Worm (Caenorhabditis elegans): ENCODE data around the gene M153.5.
A peak's percentile ranks its signal among the peaks of the same experiment; 100 is the strongest.

M153.5 gene

DNA sequence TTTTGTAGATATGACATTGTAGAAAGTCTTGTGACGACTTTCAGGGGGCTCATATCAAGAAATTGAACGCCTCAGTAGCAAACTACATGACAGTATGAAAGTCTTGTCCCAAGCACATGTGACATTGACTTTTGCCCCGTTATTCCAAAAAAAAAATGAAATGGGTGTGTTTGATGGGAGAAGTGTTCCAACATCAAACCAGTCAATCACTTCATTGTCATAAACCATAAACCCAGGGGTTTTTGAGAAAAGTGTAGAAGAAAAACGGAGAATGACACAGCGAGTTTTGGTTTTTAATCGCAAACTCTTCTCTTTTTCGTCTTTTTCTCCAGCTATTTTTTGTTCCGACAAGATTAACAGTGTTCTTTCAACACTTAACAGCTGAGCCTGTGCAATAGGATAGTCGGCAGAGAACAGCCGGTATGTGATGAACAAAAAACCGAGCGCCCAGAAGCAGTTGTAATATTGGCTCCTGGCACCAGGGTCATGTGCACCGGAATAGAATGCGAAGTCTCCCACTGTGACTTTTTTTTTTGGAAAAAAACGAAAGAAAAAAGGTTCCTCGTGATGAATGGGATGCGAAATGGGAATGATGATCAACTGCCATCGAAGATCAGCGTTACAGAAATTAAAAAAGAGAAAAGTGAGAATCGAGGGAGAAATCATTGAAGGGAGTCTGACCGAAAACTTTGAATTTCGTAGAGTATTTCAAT, 42.2 kb downstream of the M153.5 start (continued):
- no peak for TF ChIP-seq duxl-1 (tag; optimal IDR thresholded peaks at IDR 0.05; ENCODE audit: poor library complexity)
- TF ChIP-seq hlh-11 (tag; optimal IDR thresholded peaks at IDR 0.05): peak; percentile 87
- TF ChIP-seq lsy-2 (tag; optimal IDR thresholded peaks at IDR 0.05): peak in 1 of 2 experiments; percentile 9
- no peak for TF ChIP-seq ztf-7 (tag; optimal IDR thresholded peaks at IDR 0.05)
- TF ChIP-seq aly-2 (tag; optimal IDR thresholded peaks at IDR 0.05): no peak
- no peak for TF ChIP-seq lin-13 (GFP tag; optimal IDR thresholded peaks at IDR 0.05)

DNA sequence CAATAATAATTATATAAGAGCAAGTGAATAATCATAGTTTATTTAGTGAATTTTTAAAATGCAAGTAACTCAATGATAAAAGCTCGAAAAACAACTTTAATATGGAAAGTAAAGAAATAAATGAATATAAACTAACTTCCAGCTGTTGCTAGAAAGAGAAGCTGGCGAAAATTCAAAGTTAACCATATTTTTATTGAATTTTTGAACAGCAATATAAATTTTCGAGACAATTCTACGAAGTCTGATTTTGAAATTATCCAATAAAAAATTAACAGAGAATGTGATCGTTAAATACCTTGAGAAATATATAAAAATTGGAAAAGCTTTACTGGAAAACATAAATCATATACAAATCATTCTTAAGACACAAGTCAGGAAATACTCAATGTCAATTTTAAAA, 42.8 kb downstream of the M153.5 start:
- TF ChIP-seq aha-1 (tag) (peak; percentile 92), nhr-25 (tag; optimal IDR thresholded peaks at IDR 0.05; ENCODE audit: borderline replicate concordance, insufficient read depth) (no peak)

DNA sequence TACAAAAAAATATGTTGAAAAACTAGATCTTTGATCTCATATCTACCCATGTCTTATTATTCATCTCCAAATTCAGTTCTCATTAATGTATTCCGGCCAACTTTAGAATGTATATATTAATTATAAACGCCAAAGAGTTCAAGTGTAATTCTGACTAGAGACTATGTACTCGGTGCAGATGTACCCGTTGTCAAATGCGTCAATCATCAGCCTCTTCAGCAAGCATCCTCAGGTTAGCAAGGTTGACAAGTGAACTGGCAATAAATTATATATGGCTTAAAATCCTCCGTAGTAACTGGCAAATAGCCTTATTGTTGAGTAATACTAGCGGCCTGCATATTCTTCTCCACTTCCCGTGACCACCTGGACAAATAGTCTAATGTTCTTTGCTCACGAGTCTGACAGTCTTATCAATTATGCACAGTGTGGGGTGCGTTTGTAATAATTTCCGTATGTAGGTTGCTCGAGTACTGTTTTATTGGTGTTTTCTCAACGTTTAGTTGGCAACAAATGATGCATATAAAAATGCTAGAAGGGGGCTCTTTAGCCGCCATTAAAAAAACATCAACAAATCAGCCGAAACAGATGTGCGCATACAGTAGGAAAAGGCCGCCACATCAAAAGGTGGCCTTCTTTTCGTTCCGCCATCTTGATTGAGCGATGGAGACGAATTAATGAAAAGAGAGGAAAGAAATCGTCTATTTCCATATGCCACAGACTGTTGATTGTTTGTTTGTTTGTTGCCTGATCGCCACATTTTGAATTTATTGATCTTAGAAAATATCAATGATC, 44.7 kb downstream of the M153.5 start:
- TF ChIP-seq dve-1 (tag; optimal IDR thresholded peaks at IDR 0.05; ENCODE audit: insufficient read depth) (peak; percentile 15), hlh-30 (tag; optimal IDR thresholded peaks at IDR 0.05; ENCODE audit: insufficient read depth) (peak; percentile 31), hlh-11 (tag; optimal IDR thresholded peaks at IDR 0.05) (peak; percentile 46), daf-16 (GFP tag; optimal IDR thresholded peaks at IDR 0.05) (no peak), daf-16 (tag; optimal IDR thresholded peaks at IDR 0.05) (peak; percentile 52), nhr-28 (tag; optimal IDR thresholded peaks at IDR 0.05) (peak; percentile 5), ctbp-1 (GFP tag; IDR thresholded peaks at IDR 0.05) (no peak), fkh-10 (GFP tag; optimal IDR thresholded peaks at IDR 0.05) (no peak), Y48G9A.11 (GFP tag; IDR thresholded peaks at IDR 0.05) (no peak), dmd-6 (GFP tag; IDR thresholded peaks at IDR 0.05) (peak; percentile 29; the same call in 1 of the 2 replicates), nhr-48 (tag; optimal IDR thresholded peaks at IDR 0.05) (peak; percentile 93), php-3 (GFP tag; IDR thresholded peaks at IDR 0.05) (peak; percentile 52; the same call in 1 of the 2 replicates), unc-62 (GFP tag; optimal IDR thresholded peaks at IDR 0.05 in 1 of 2) (peak in 1 of 2 experiments; percentile 58), unc-62 (tag; optimal IDR thresholded peaks at IDR 0.05) (no peak), pqm-1 (tag; optimal IDR thresholded peaks at IDR 0.05) (peak; percentile 30)

Measured in whole organism, L4 larva.